Fruit fly (Drosophila melanogaster): ENCODE results near the gene timeout.

DNA sequence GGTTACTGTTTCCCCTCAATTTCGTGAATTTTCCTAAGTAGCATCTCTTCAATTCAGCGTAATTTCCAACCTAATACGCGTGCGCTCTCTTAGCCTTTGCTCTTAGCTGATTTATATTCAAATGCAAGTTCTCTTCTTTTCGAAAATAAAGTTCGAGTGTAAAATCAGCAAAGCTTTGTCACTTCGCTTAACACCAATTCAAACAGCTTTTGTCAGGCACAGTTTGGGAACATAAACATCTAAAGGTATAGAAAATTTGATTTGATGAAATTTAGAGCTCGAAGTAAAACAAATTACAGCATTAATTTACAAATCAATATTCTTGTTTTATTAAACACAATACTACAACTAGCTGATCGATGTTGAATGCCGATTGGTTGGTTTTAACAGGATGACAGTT lies 120.0 kb downstream of the timeout start:
- TF ChIP-seq CG8301 (tag; optimal IDR thresholded peaks at IDR 0.05) (no peak), CG13204 (GFP tag; optimal IDR thresholded peaks at IDR 0.05) (no peak), CG8159 (tag; optimal IDR thresholded peaks at IDR 0.05) (no peak), fd96Ca (GFP tag; IDR thresholded peaks at IDR 0.05) (no peak), D1 (tag; optimal IDR thresholded peaks at IDR 0.05) (no peak), rn (GFP tag; IDR thresholded peaks at IDR 0.05) (no peak), CG14655 (GFP tag; optimal IDR thresholded peaks at IDR 0.05) (no peak), CG10348 (GFP tag; IDR thresholded peaks at IDR 0.05) (no peak), CG12605 (GFP tag; IDR thresholded peaks at IDR 0.05) (no peak), CG17806 (tag; optimal IDR thresholded peaks at IDR 0.05) (no peak), Pif1A (GFP tag; optimal IDR thresholded peaks at IDR 0.05) (no peak), CG4496 (GFP tag; IDR thresholded peaks at IDR 0.05) (no peak), gl (tag; optimal IDR thresholded peaks at IDR 0.05) (no peak)

Data from whole organism, pupa.